Fruit fly (Drosophila melanogaster) whole organism, embryonic: ENCODE data around the gene CG12147.

ENCODE experiments used
- ATbp ChIP-seq: fragments of 200-800 bp; sonication (Bioruptor generic); optimal IDR thresholded peaks from 2 replicates; lab custom pipeline; 2017; ENCODE audit warnings: missing biosample characterization, mild to moderate bottlenecking, missing genetic modification characterization, missing genetic modification reagents
- Atf3 ChIP-seq: fragments of 200-800 bp; sonication (Bioruptor generic); optimal IDR thresholded peaks from 3 replicates; lab custom pipeline; 2016; ENCODE audit warnings: missing biosample characterization, missing genetic modification characterization
- Atf6 ChIP-seq: fragments of 200-800 bp; sonication (Bioruptor generic); IDR thresholded peaks from 2 replicates; pipeline ENCODE4 v1.3.6; 2022; ENCODE audit warnings: missing biosample characterization, missing genetic modification characterization
- CG10959 ChIP-seq: fragments of 200-800 bp; sonication (Bioruptor generic); IDR thresholded peaks from 2 replicates; pipeline ENCODE4 v1.3.6; 2022; ENCODE audit warnings: missing biosample characterization, missing genetic modification characterization
- CG12942 ChIP-seq: fragments of 200-800 bp; sonication (Bioruptor generic); optimal IDR thresholded peaks from 3 replicates; lab custom pipeline; 2016; ENCODE audit warnings: missing biosample characterization, missing genetic modification characterization
- CG13775 ChIP-seq: fragments of 200-800 bp; sonication (Bioruptor generic); optimal IDR thresholded peaks from 3 replicates; lab custom pipeline; 2017; ENCODE audit warnings: missing biosample characterization, mild to moderate bottlenecking, missing genetic modification characterization
- CG1529 ChIP-seq: fragments of 200-800 bp; sonication (Bioruptor generic); optimal IDR thresholded peaks from 3 replicates; lab custom pipeline; 2018; ENCODE audit warnings: missing biosample characterization, missing genetic modification characterization
- CG15601 ChIP-seq: fragments of 200-800 bp; sonication (Bioruptor generic); optimal IDR thresholded peaks from 3 replicates; lab custom pipeline; 2019; ENCODE audit warnings: missing biosample characterization, mild to moderate bottlenecking, missing genetic modification characterization, moderate library complexity
- CG1647 ChIP-seq: fragments of 200-800 bp; sonication (Bioruptor generic); optimal IDR thresholded peaks from 3 replicates; lab custom pipeline; 2016; ENCODE audit warnings: missing biosample characterization, missing genetic modification characterization
- CG17328 ChIP-seq: fragments of 200-800 bp; sonication (Bioruptor generic); IDR thresholded peaks from 2 replicates; pipeline ENCODE4 v1.3.6; 2022; ENCODE audit warnings: missing biosample characterization, missing genetic modification characterization
- CG17829 ChIP-seq: fragments of 200-800 bp; optimal IDR thresholded peaks from 2 replicates; lab custom pipeline; 2019; ENCODE audit warnings: missing biosample characterization, mild to moderate bottlenecking, missing genetic modification characterization, moderate library complexity
- CG1832 ChIP-seq: fragments of 200-800 bp; sonication (Bioruptor generic); optimal IDR thresholded peaks from 2 replicates; lab custom pipeline; 2017; ENCODE audit warnings: missing biosample characterization, mild to moderate bottlenecking, missing genetic modification characterization, inconsistent platforms
- CG32767 ChIP-seq: fragments of 200-800 bp; sonication (Bioruptor generic); IDR thresholded peaks from 2 replicates; pipeline ENCODE4 v1.3.6; 2022; ENCODE audit warnings: missing biosample characterization, missing genetic modification characterization
- CG4282 ChIP-seq: fragments of 200-800 bp; sonication (Bioruptor generic); optimal IDR thresholded peaks from 2 replicates; lab custom pipeline; 2016; ENCODE audit warnings: missing biosample characterization, missing genetic modification characterization
- CG4424 ChIP-seq: fragments of 200-800 bp; sonication (Bioruptor generic); optimal IDR thresholded peaks from 3 replicates; lab custom pipeline; 2016; ENCODE audit warnings: missing biosample characterization, missing genetic modification characterization
- CG4617 ChIP-seq: fragments of 200-800 bp; sonication (Bioruptor generic); optimal IDR thresholded peaks from 3 replicates; lab custom pipeline; 2016; ENCODE audit warnings: missing biosample characterization, missing genetic modification characterization, borderline replicate concordance
- CG4730 ChIP-seq: fragments of 200-800 bp; sonication (Bioruptor generic); IDR thresholded peaks from 2 replicates; pipeline ENCODE4 v1.3.6; 2022; ENCODE audit warnings: missing biosample characterization, missing genetic modification characterization
- CG4820 ChIP-seq: fragments of 200-800 bp; sonication (Bioruptor generic); optimal IDR thresholded peaks from 3 replicates; lab custom pipeline; 2016; ENCODE audit warnings: missing biosample characterization, missing genetic modification characterization
- CG6689 ChIP-seq: fragments of 200-800 bp; sonication (Bioruptor generic); IDR thresholded peaks from 2 replicates; pipeline ENCODE4 v1.3.6; 2022; ENCODE audit warnings: missing biosample characterization, missing genetic modification characterization
- CG9437 ChIP-seq: fragments of 200-800 bp; sonication (Bioruptor generic); optimal IDR thresholded peaks from 2 replicates; lab custom pipeline; 2018; ENCODE audit warnings: missing biosample characterization, mild to moderate bottlenecking, missing genetic modification characterization
- Dfd ChIP-seq, 2 experiments: fragments of >200 bp; optimal IDR thresholded peaks; 2 replicates each; lab custom pipeline; 2017; ENCODE audit warnings: missing biosample characterization in 2 of 2, missing genetic modification characterization in 2 of 2
- Doc2 ChIP-seq: fragments of 200-800 bp; sonication (Bioruptor generic); IDR thresholded peaks from 2 replicates; pipeline ENCODE4 v1.3.6; 2022; ENCODE audit warnings: missing biosample characterization, missing genetic modification characterization
- Fer3 ChIP-seq: fragments of 200-800 bp; sonication (Bioruptor generic); optimal IDR thresholded peaks from 2 replicates; lab custom pipeline; 2018; ENCODE audit warnings: missing biosample characterization, mild to moderate bottlenecking, missing genetic modification characterization, moderate library complexity
- GATAe ChIP-seq: fragments of 200-800 bp; sonication (Bioruptor generic); conservative IDR thresholded peaks from 2 replicates; pipeline ENCODE4 v1.3.6; 2022; ENCODE audit warnings: missing biosample characterization, missing genetic modification characterization
- H2.0 ChIP-seq: fragments of 200-800 bp; sonication (Bioruptor generic); IDR thresholded peaks from 2 replicates; pipeline ENCODE4 v1.3.6; 2022; ENCODE audit warnings: missing biosample characterization, missing genetic modification characterization
- HmgD ChIP-seq: fragments of 200-800 bp; sonication (Bioruptor generic); optimal IDR thresholded peaks from 3 replicates; lab custom pipeline; 2016; ENCODE audit warnings: missing biosample characterization, missing genetic modification characterization
- Hsf ChIP-seq: fragments of 200-800 bp; sonication (Bioruptor generic); optimal IDR thresholded peaks from 3 replicates; lab custom pipeline; 2016; ENCODE audit warnings: missing biosample characterization, missing genetic modification characterization
- Lhr ChIP-seq: fragments of 200-800 bp; sonication (Bioruptor generic); optimal IDR thresholded peaks from 3 replicates; lab custom pipeline; 2017; ENCODE audit warnings: mild to moderate bottlenecking, missing biosample characterization, missing genetic modification reagents, missing genetic modification characterization
- Neu2 ChIP-seq: fragments of 200-800 bp; sonication (Bioruptor generic); optimal IDR thresholded peaks from 3 replicates; lab custom pipeline; 2016; ENCODE audit warnings: missing biosample characterization, missing genetic modification characterization, borderline replicate concordance
- Opbp ChIP-seq: fragments of 200-800 bp; sonication (Bioruptor generic); IDR thresholded peaks from 3 replicates; pipeline ENCODE4 v1.3.6; 2022; ENCODE audit warnings: missing biosample characterization, missing genetic modification characterization; ENCODE audit not compliant: partially characterized antibody
- Sin3A ChIP-seq: fragments of >200 bp; optimal IDR thresholded peaks from 2 replicates; lab custom pipeline; 2018
- Stat92E ChIP-seq, 3 experiments: fragments of >200 bp in 2 of 3; fragments of 200-800 bp in 1 of 3; sonication (Bioruptor generic) in 1 of 3; optimal IDR thresholded peaks; 2 replicates each; lab custom pipeline; 2017 to 2019; ENCODE audit warnings: missing biosample characterization in 3 of 3, missing genetic modification characterization in 3 of 3, mild to moderate bottlenecking in 1 of 3, moderate library complexity in 1 of 3
- Tbp ChIP-seq: fragments of >200 bp; optimal IDR thresholded peaks from 2 replicates; lab custom pipeline; 2018; ENCODE audit warnings: missing biosample characterization, missing genetic modification characterization
- abd-A ChIP-seq: fragments of 200-800 bp; sonication (Bioruptor generic); optimal IDR thresholded peaks from 3 replicates; lab custom pipeline; 2019; ENCODE audit warnings: missing biosample characterization, mild to moderate bottlenecking, missing genetic modification characterization, moderate library complexity
- ara ChIP-seq: fragments of 200-800 bp; sonication (Bioruptor generic); IDR thresholded peaks from 2 replicates; pipeline ENCODE4 v1.3.6; 2022; ENCODE audit warnings: missing biosample characterization, missing genetic modification characterization
- crc ChIP-seq: fragments of 200-800 bp; sonication (Bioruptor generic); optimal IDR thresholded peaks from 2 replicates; lab custom pipeline; 2016; ENCODE audit warnings: missing biosample characterization, missing genetic modification characterization
- gro ChIP-seq: fragments of 200-800 bp; sonication (Bioruptor generic); optimal IDR thresholded peaks from 2 replicates; lab custom pipeline; 2016; ENCODE audit warnings: missing biosample characterization, missing genetic modification characterization
- h ChIP-seq: fragments of >200 bp; optimal IDR thresholded peaks from 2 replicates; lab custom pipeline; 2017
- nerfin-2 ChIP-seq: fragments of 200-800 bp; sonication (Bioruptor generic); IDR thresholded peaks from 2 replicates; pipeline ENCODE4 v1.3.6; 2022; ENCODE audit warnings: missing biosample characterization, missing genetic modification characterization; ENCODE audit not compliant: partially characterized antibody
- oc ChIP-seq: fragments of 200-800 bp; sonication (Bioruptor generic); optimal IDR thresholded peaks from 2 replicates; lab custom pipeline; 2018; ENCODE audit warnings: missing biosample characterization, mild to moderate bottlenecking, missing genetic modification characterization, moderate library complexity
- pan ChIP-seq, 4 experiments: fragments of >200 bp in 3 of 4; fragments of 200-800 bp in 1 of 4; sonication (Bioruptor generic) in 1 of 4; optimal IDR thresholded peaks in 3 of 4; IDR thresholded peaks in 1 of 4; 2 replicates each; pipeline versions ENCODE4 v1.3.6 to Lab custom; 2017 to 2022; ENCODE audit warnings: missing biosample characterization in 2 of 4, missing genetic modification characterization in 2 of 4, mixed read lengths in 1 of 4
- pho ChIP-seq: fragments of 200-800 bp; sonication (Bioruptor generic); optimal IDR thresholded peaks from 2 replicates; lab custom pipeline; 2016; ENCODE audit warnings: missing biosample characterization, missing genetic modification characterization
- prd ChIP-seq, 3 experiments: fragments of >200 bp in 2 of 3; fragments of 200-800 bp in 1 of 3; sonication (Bioruptor generic) in 1 of 3; optimal IDR thresholded peaks in 2 of 3; IDR thresholded peaks in 1 of 3; 2 replicates in 2 of 3; 3 replicates in 1 of 3; pipeline versions ENCODE4 v1.3.6 to Lab custom; 2017 to 2022; ENCODE audit warnings: missing biosample characterization in 1 of 3, missing genetic modification characterization in 1 of 3
- psq ChIP-seq: fragments of 200-800 bp; sonication (Bioruptor generic); optimal IDR thresholded peaks from 2 replicates; lab custom pipeline; 2017; ENCODE audit warnings: missing biosample characterization, missing genetic modification characterization
- pum ChIP-seq: fragments of 200-800 bp; sonication (Bioruptor generic); optimal IDR thresholded peaks from 2 replicates; lab custom pipeline; 2016; ENCODE audit warnings: missing biosample characterization, missing genetic modification characterization
- sc ChIP-seq, 3 experiments: fragments of >200 bp in 2 of 3; fragments of 200-800 bp in 1 of 3; sonication (Bioruptor generic) in 1 of 3; optimal IDR thresholded peaks; 2 replicates in 2 of 3; 3 replicates in 1 of 3; lab custom pipeline; 2017; ENCODE audit warnings: mild to moderate bottlenecking in 1 of 3, missing biosample characterization in 1 of 3, missing genetic modification characterization in 1 of 3, missing genetic modification reagents in 1 of 3
- tio ChIP-seq: fragments of 200-800 bp; sonication (Bioruptor generic); optimal IDR thresholded peaks from 2 replicates; lab custom pipeline; 2017; ENCODE audit warnings: missing biosample characterization, missing genetic modification characterization, inconsistent platforms
- unpg ChIP-seq: fragments of 200-800 bp; sonication (Bioruptor generic); optimal IDR thresholded peaks from 3 replicates; lab custom pipeline; 2018; ENCODE audit warnings: missing biosample characterization, mild to moderate bottlenecking, missing genetic modification characterization, moderate library complexity
- vvl ChIP-seq: fragments of 200-800 bp; sonication (Bioruptor generic); IDR thresholded peaks from 2 replicates; pipeline ENCODE4 v1.3.6; 2022; ENCODE audit warnings: missing biosample characterization, missing genetic modification characterization

Gene CG12147

dm6 chr3R:5463199-5463949, 36.3 kb upstream of the CG12147 start (continued):
- TF ChIP-seq gro (GFP tag; lab: Kevin White, UChicago): no peak
- TF ChIP-seq Dfd (GFP tag; optimal IDR thresholded peaks at IDR 0.05; lab: Kevin White, UChicago): no peak
- TF ChIP-seq psq (GFP tag; lab: Kevin White, UChicago): no peak
- TF ChIP-seq HmgD: no peak
- TF ChIP-seq CG17829 (tag; lab: Kevin White, UChicago): peak; percentile 11
- TF ChIP-seq crc (GFP tag; lab: Kevin White, UChicago): no peak
- no peak for TF ChIP-seq Hsf (GFP tag; lab: Kevin White, UChicago)
- peak; percentile 8 for TF ChIP-seq CG4617 (GFP tag; lab: Kevin White, UChicago)
- no peak for TF ChIP-seq Tbp
- TF ChIP-seq sc (optimal IDR thresholded peaks at IDR 0.05; lab: Kevin White, UChicago): no peak
- no peak for TF ChIP-seq sc (GFP tag; optimal IDR thresholded peaks at IDR 0.05; lab: Kevin White, UChicago)
- TF ChIP-seq pan (optimal IDR thresholded peaks at IDR 0.05; lab: Kevin White, UChicago): no peak
- no peak for TF ChIP-seq pan (GFP tag; optimal IDR thresholded peaks at IDR 0.05 in 1 of 2, IDR thresholded peaks at IDR 0.05 in 1 of 2)
- TF ChIP-seq CG12942: no peak
- TF ChIP-seq ara (GFP tag; lab: Robert Waterston, UW): no peak
- TF ChIP-seq Opbp: no peak
- TF ChIP-seq vvl (GFP tag; lab: Robert Waterston, UW): 0 out of 2 replicates have a peak, but pooled peaks have one; percentile 10
- TF ChIP-seq CG4820 (GFP tag; lab: Kevin White, UChicago): no peak
- no peak for TF ChIP-seq CG9437 (GFP tag; lab: Kevin White, UChicago)
- TF ChIP-seq Atf3 (GFP tag; lab: Kevin White, UChicago): no peak
- no peak for TF ChIP-seq CG4282 (GFP tag; lab: Kevin White, UChicago)
- no peak for TF ChIP-seq pho
- TF ChIP-seq CG6689: 0 out of 2 replicates have a peak, but pooled peaks have one; percentile 7
- TF ChIP-seq CG4424 (GFP tag; lab: Kevin White, UChicago): no peak
- TF ChIP-seq CG1529 (GFP tag; lab: Kevin White, UChicago): no peak
- 0 out of 2 replicates have a peak, but pooled peaks have one; percentile 20 for TF ChIP-seq CG17328 (GFP tag; lab: Robert Waterston, UW)
- TF ChIP-seq CG1647 (GFP tag; lab: Kevin White, UChicago): no peak
- no peak for TF ChIP-seq Atf6 (GFP tag; lab: Robert Waterston, UW)
- no peak for TF ChIP-seq H2.0
- no peak for TF ChIP-seq tio
- no peak for TF ChIP-seq CG32767 (GFP tag; lab: Robert Waterston, UW)
- no peak for TF ChIP-seq Neu2
- TF ChIP-seq CG1832 (GFP tag; lab: Kevin White, UChicago): peak; percentile 54
- no peak for TF ChIP-seq CG15601 (tag; lab: Kevin White, UChicago)
- TF ChIP-seq oc: no peak
- no peak for TF ChIP-seq Sin3A
- no peak for TF ChIP-seq pum (GFP tag; lab: Kevin White, UChicago)
- no peak for TF ChIP-seq CG13775 (GFP tag; lab: Kevin White, UChicago)
- peak in 1 of 3 experiments; percentile 30 for TF ChIP-seq Stat92E (GFP tag; optimal IDR thresholded peaks at IDR 0.05; lab: Kevin White, UChicago)
- TF ChIP-seq GATAe (GFP tag; lab: Robert Waterston, UW): no peak
- no peak for TF ChIP-seq CG10959 (GFP tag; lab: Robert Waterston, UW)
- TF ChIP-seq h (lab: Kevin White, UChicago): no peak
- TF ChIP-seq unpg (GFP tag; lab: Kevin White, UChicago): no peak
- no peak for TF ChIP-seq nerfin-2 (GFP tag; lab: Robert Waterston, UW)
- no peak for TF ChIP-seq abd-A (tag; lab: Kevin White, UChicago)
- no peak for TF ChIP-seq ATbp (GFP tag; lab: Kevin White, UChicago)
- TF ChIP-seq Lhr (GFP tag; lab: Kevin White, UChicago): no peak
- TF ChIP-seq CG4730 (GFP tag; lab: Robert Waterston, UW): no peak
- no peak for TF ChIP-seq Fer3 (tag; lab: Kevin White, UChicago)
- TF ChIP-seq Doc2 (GFP tag; lab: Robert Waterston, UW): no peak
- no peak for TF ChIP-seq prd (optimal IDR thresholded peaks at IDR 0.05; lab: Kevin White, UChicago)
- no peak for TF ChIP-seq prd (GFP tag; IDR thresholded peaks at IDR 0.05; lab: Robert Waterston, UW)
